Fruit fly (Drosophila melanogaster): Measurements from ENCODE around the gene CG3345.

CG3345 gene

DNA sequence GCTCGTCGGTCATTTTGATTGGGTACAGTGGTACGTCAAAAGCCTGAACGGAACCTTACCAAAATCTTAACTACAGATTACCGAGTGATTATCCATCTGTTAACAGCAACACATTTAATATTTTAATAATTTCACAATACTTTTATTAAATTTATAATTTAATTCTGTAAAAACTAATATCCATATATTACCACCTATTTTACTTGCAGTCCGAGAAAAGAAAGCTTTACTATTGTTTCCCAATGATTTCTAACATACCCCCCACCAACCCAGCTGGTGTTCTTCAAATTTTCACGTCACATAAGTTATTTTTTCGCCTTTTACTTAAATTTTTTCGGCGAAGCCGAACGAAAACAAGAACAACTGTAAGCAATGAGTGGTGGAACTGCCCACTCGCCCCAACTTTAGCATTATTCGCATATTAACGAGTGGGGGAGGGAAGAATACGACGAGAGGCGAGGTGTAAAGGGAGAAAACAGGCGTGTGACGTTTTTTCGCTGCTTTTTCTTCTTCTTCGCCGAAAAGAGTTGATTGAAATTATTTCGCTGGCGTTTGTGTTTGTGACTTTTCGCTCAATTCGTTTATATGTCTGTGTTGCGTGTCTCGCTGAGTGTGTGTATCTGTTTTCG, 20.9 kb upstream of the CG3345 start (continued):
- TF ChIP-seq zen2 (GFP tag; IDR thresholded peaks at IDR 0.05; ENCODE audit: partially characterized antibody) (no peak), jing (GFP tag; optimal IDR thresholded peaks at IDR 0.05) (no peak), Hey (tag; optimal IDR thresholded peaks at IDR 0.05) (no peak), Camta (GFP tag; optimal IDR thresholded peaks at IDR 0.05) (no peak), CG9797 (GFP tag; optimal IDR thresholded peaks at IDR 0.05) (no peak), ase (GFP tag; IDR thresholded peaks at IDR 0.05) (no peak), CG13123 (GFP tag; optimal IDR thresholded peaks at IDR 0.05) (no peak), Rfx (GFP tag; IDR thresholded peaks at IDR 0.05) (peak; percentile 75), nerfin-2 (GFP tag; IDR thresholded peaks at IDR 0.05; ENCODE audit: partially characterized antibody) (no peak), CG14965 (GFP tag; optimal IDR thresholded peaks at IDR 0.05; ENCODE audit: borderline replicate concordance) (no peak), CG6654 (GFP tag; optimal IDR thresholded peaks at IDR 0.05) (peak; percentile 39), Antp (GFP tag; optimal IDR thresholded peaks at IDR 0.05) (no peak), pita (GFP tag; optimal IDR thresholded peaks at IDR 0.05) (no peak), CG17328 (GFP tag; IDR thresholded peaks at IDR 0.05) (no peak), NC2α (GFP tag; optimal IDR thresholded peaks at IDR 0.05) (no peak), CG6854 (GFP tag; optimal IDR thresholded peaks at IDR 0.05) (peak; percentile 54), HLHmδ (GFP tag; optimal IDR thresholded peaks at IDR 0.05) (no peak), Blimp-1 (GFP tag; optimal IDR thresholded peaks at IDR 0.05) (peak; percentile 43), al (GFP tag; IDR thresholded peaks at IDR 0.05) (peak; percentile 29; the same call in 1 of the 2 replicates), gt (GFP tag; IDR thresholded peaks at IDR 0.05) (no peak), lbe (GFP tag; optimal IDR thresholded peaks at IDR 0.05) (no peak), CG12219 (GFP tag; optimal IDR thresholded peaks at IDR 0.05) (peak; percentile 9), CG7839 (tag; optimal IDR thresholded peaks at IDR 0.05) (peak; percentile 72), corto (GFP tag; optimal IDR thresholded peaks at IDR 0.05) (peak; percentile 7), gsb (GFP tag; IDR thresholded peaks at IDR 0.05) (no peak), CG2712 (tag; optimal IDR thresholded peaks at IDR 0.05) (peak; percentile 54), sc (optimal IDR thresholded peaks at IDR 0.05) (no peak), sc (GFP tag; optimal IDR thresholded peaks at IDR 0.05) (peak; percentile 0), tll (GFP tag; optimal IDR thresholded peaks at IDR 0.05) (no peak), Ets97D (GFP tag; optimal IDR thresholded peaks at IDR 0.05) (no peak), CG11398 (GFP tag; optimal IDR thresholded peaks at IDR 0.05) (no peak), toy (GFP tag; IDR thresholded peaks at IDR 0.05) (no peak), nom (GFP tag; optimal IDR thresholded peaks at IDR 0.05) (no peak), CG7372 (GFP tag; IDR thresholded peaks at IDR 0.05) (no peak), CG32772 (GFP tag; IDR thresholded peaks at IDR 0.05) (peak; percentile 47; the same call in 1 of the 2 replicates), twi (tag; optimal IDR thresholded peaks at IDR 0.05) (no peak), CG1792 (GFP tag; optimal IDR thresholded peaks at IDR 0.05) (no peak), H2.0 (GFP tag; IDR thresholded peaks at IDR 0.05) (no peak), repo (GFP tag; optimal IDR thresholded peaks at IDR 0.05) (no peak), CG7963 (GFP tag; IDR thresholded peaks at IDR 0.05; ENCODE audit: partially characterized antibody) (no peak), ara (GFP tag; IDR thresholded peaks at IDR 0.05) (no peak), Bdp1 (GFP tag; optimal IDR thresholded peaks at IDR 0.05) (no peak), Six4 (GFP tag; optimal IDR thresholded peaks at IDR 0.05) (no peak), CG17186 (GFP tag; optimal IDR thresholded peaks at IDR 0.05) (no peak), Dll (GFP tag; IDR thresholded peaks at IDR 0.05; ENCODE audit: partially characterized antibody) (no peak), Opbp (GFP tag; IDR thresholded peaks at IDR 0.05; ENCODE audit: partially characterized antibody) (no peak; the same call in 2 of the 3 replicates), Ssrp (tag; optimal IDR thresholded peaks at IDR 0.05) (peak; percentile 24), slp2 (GFP tag; optimal IDR thresholded peaks at IDR 0.05) (no peak), CG12104 (GFP tag; optimal IDR thresholded peaks at IDR 0.05) (peak; percentile 0), Poxn (GFP tag; IDR thresholded peaks at IDR 0.05) (no peak)
